Fruit fly (Drosophila melanogaster): Measurements from ENCODE around the gene CG32856.

The CG32856 gene

DNA sequence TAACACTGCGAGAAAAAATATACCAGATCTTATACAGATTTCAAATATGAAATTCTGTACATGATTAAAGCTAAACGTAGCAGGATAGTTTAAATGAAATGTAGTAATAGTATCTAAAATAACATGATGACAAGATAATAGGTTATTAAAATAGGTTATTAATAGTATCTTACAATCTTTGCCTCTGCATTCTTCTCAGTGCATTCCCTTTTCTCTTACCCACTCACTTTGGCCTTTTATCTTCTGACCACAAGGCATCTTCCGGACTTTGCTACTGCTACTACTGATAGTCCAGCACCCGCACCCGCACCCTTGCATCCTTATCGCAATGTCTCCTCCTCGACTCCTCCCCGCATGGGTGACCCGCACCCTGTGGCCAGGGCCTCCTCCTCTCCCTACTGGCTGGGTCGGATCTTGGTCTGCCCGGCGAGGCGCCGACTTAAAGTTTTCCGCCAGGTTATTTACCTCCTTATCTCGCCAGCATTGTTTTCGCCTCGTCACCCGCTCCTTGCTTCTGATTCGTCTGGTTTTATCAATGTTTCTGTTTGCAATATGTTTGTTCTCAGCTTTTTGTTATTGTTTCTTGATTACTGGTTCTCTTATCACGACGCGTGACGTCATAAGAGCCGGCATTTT is 19.4 kb upstream of the CG32856 start (continued):
- TF ChIP-seq CG15336 (GFP tag; IDR thresholded peaks at IDR 0.05) = peak; percentile 83
- peak; percentile 76 for TF ChIP-seq CG34406 (GFP tag; optimal IDR thresholded peaks at IDR 0.05)
- TF ChIP-seq CG7368 (GFP tag; optimal IDR thresholded peaks at IDR 0.05) = peak; percentile 58
- TF ChIP-seq CG11294 (GFP tag; IDR thresholded peaks at IDR 0.05) = peak; percentile 42; the same call in 1 of the 2 replicates
- peak; percentile 81 for TF ChIP-seq CG6808 (GFP tag; optimal IDR thresholded peaks at IDR 0.05)
- peak; percentile 32 for TF ChIP-seq Blimp-1 (GFP tag; optimal IDR thresholded peaks at IDR 0.05)
- peak; percentile 12 for TF ChIP-seq Hr38 (GFP tag; optimal IDR thresholded peaks at IDR 0.05)
- peak; percentile 72 for TF ChIP-seq topi (GFP tag; optimal IDR thresholded peaks at IDR 0.05)
- peak; percentile 80 for TF ChIP-seq CG3032 (tag; optimal IDR thresholded peaks at IDR 0.05)
- peak; percentile 64 for TF ChIP-seq CG1621 (tag; optimal IDR thresholded peaks at IDR 0.05)
- TF ChIP-seq Lpt (GFP tag; optimal IDR thresholded peaks at IDR 0.05) = peak; percentile 70
- TF ChIP-seq Eip78C (GFP tag) = peak; percentile 95
- TF ChIP-seq esn (GFP tag; optimal IDR thresholded peaks at IDR 0.05) = peak; percentile 87
- peak; percentile 54 for TF ChIP-seq cyc (GFP tag; optimal IDR thresholded peaks at IDR 0.05)
- peak; percentile 70 for TF ChIP-seq lz (GFP tag; optimal IDR thresholded peaks at IDR 0.05)
- TF ChIP-seq pdm3 (GFP tag; optimal IDR thresholded peaks at IDR 0.05) = peak; percentile 78
- peak; percentile 84 to 88 for TF ChIP-seq ss (GFP tag; optimal IDR thresholded peaks at IDR 0.05)
- TF ChIP-seq Hr4 (GFP tag; optimal IDR thresholded peaks at IDR 0.05) = peak; percentile 77
- TF ChIP-seq net (GFP tag; optimal IDR thresholded peaks at IDR 0.05) = peak; percentile 70
- peak; percentile 74 for TF ChIP-seq CG8632 (GFP tag; optimal IDR thresholded peaks at IDR 0.05)
- TF ChIP-seq CG11762 (GFP tag; optimal IDR thresholded peaks at IDR 0.05; ENCODE audit: insufficient read depth) = peak; percentile 77
- peak; percentile 67 for TF ChIP-seq Sox102F (GFP tag; optimal IDR thresholded peaks at IDR 0.05)

DNA sequence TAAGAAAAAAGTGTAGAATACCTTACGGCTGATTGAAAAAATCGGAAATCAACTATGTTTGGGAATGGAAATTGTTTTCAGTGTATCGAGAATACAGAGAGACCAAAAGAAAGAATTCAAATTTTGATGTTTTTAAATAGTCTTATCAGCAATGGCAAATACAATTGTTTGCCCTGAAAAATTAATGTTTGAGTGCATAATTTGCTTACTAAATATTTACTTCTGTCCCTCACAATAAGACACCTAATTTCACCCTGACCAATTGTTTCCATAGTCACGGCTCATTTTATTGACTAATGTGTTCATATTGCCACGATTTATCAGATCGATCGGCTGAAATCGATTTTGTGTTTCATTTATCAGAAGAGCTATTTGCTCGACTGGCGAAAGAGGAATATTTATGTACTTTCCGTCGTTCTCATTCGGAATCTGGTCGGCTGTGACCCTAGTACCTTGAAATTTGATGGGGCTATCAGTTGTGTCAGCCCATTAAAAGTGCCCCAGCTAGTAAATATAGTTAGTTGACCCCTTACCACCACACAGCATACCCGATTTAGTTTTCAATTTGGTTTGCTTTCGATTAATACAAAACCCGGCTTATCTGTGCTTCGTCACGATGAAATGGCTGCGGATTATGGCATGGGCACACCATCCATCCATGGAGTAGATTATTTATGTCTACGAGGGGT is 18.5 kb upstream of the CG32856 start:
- TF ChIP-seq CG6854 (GFP tag; optimal IDR thresholded peaks at IDR 0.05) = no peak
- TF ChIP-seq CG31627 (GFP tag; optimal IDR thresholded peaks at IDR 0.05) = no peak
- no peak for TF ChIP-seq esn (GFP tag; optimal IDR thresholded peaks at IDR 0.05)
- no peak for TF ChIP-seq Lpt (GFP tag; optimal IDR thresholded peaks at IDR 0.05)
- no peak for TF ChIP-seq ss (GFP tag; optimal IDR thresholded peaks at IDR 0.05)
- TF ChIP-seq Sox102F (GFP tag; optimal IDR thresholded peaks at IDR 0.05) = no peak
- no peak for TF ChIP-seq Blimp-1 (GFP tag; optimal IDR thresholded peaks at IDR 0.05)
- no peak for TF ChIP-seq CG6792 (GFP tag; optimal IDR thresholded peaks at IDR 0.05)
- peak; percentile 69 for TF ChIP-seq fkh (GFP tag; optimal IDR thresholded peaks at IDR 0.05)
- peak; percentile 57 for TF ChIP-seq svp (GFP tag)
- no peak for TF ChIP-seq CG32006 (GFP tag; optimal IDR thresholded peaks at IDR 0.05)

DNA sequence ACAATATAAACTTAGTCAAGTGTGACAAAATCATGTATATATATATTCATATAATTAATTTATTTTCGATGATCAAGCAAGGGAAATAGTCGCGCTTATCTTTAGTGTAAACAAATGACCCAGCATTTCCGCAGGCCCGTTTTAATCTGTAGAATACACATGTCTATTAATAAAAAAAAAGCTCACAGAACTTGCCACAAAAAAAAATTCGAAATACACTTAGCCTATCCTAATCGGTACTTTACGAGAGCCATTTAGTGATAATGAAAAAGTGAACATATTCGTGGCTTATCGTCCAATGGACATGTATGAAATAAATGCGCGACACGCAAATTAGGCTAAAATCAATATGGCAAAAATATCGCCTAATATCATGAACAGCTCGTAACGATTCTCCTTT is 10.0 kb upstream of the CG32856 start:
- TF ChIP-seq Ets21C (GFP tag; optimal IDR thresholded peaks at IDR 0.05) = no peak
- no peak for TF ChIP-seq CG3919 (GFP tag; optimal IDR thresholded peaks at IDR 0.05)
- no peak for TF ChIP-seq CG11294 (GFP tag; IDR thresholded peaks at IDR 0.05)
- TF ChIP-seq Hr38 (GFP tag; optimal IDR thresholded peaks at IDR 0.05) = no peak
- TF ChIP-seq dac (GFP tag; optimal IDR thresholded peaks at IDR 0.05) = no peak
- no peak for TF ChIP-seq Blimp-1 (GFP tag; optimal IDR thresholded peaks at IDR 0.05)
- TF ChIP-seq fd59A (GFP tag; optimal IDR thresholded peaks at IDR 0.05) = no peak
- TF ChIP-seq acj6 (GFP tag; optimal IDR thresholded peaks at IDR 0.05) = no peak
- no peak for TF ChIP-seq CG15336 (GFP tag; IDR thresholded peaks at IDR 0.05)
- no peak for TF ChIP-seq CG16779 (tag; optimal IDR thresholded peaks at IDR 0.05)
- no peak for TF ChIP-seq Smox (GFP tag; optimal IDR thresholded peaks at IDR 0.05)
- no peak for TF ChIP-seq Hr4 (GFP tag; optimal IDR thresholded peaks at IDR 0.05)
- no peak for TF ChIP-seq Eip78C (GFP tag)
- TF ChIP-seq CG8119 (GFP tag; IDR thresholded peaks at IDR 0.05) = no peak
- TF ChIP-seq CG32006 (GFP tag; optimal IDR thresholded peaks at IDR 0.05) = no peak
- TF ChIP-seq esn (GFP tag; optimal IDR thresholded peaks at IDR 0.05) = no peak
- TF ChIP-seq Gug (GFP tag; IDR thresholded peaks at IDR 0.05) = no peak
